Worm (Caenorhabditis elegans): Measurements from ENCODE around the gene meg-3.
A peak's percentile ranks its signal among the peaks of the same experiment; 100 is the strongest.

ce11 chrX:2018211-2018610, 28.8 kb upstream of the meg-3 start:
- TF ChIP-seq unc-55 (GFP tag; optimal IDR thresholded peaks at IDR 0.05) (no peak), lin-13 (GFP tag; optimal IDR thresholded peaks at IDR 0.05) (no peak), zag-1 (tag; optimal IDR thresholded peaks at IDR 0.05) (no peak), dmd-4 (tag; optimal IDR thresholded peaks at IDR 0.05) (no peak), sma-3 (GFP tag; optimal IDR thresholded peaks at IDR 0.05) (no peak), alr-1 (tag; optimal IDR thresholded peaks at IDR 0.05) (no peak), fos-1 (tag; optimal IDR thresholded peaks at IDR 0.05) (peak; percentile 82), snpc-4 (tag; optimal IDR thresholded peaks at IDR 0.05) (no peak), nhr-12 (tag; optimal IDR thresholded peaks at IDR 0.05) (no peak), C34F6.9 (tag; optimal IDR thresholded peaks at IDR 0.05) (no peak), elt-3 (tag; optimal IDR thresholded peaks at IDR 0.05) (no peak), ceh-16 (tag; optimal IDR thresholded peaks at IDR 0.05) (no peak)

All from whole organism, L2 larva.